Fruit fly (Drosophila melanogaster): Measurements from ENCODE around the gene CG31848.
A peak's percentile ranks its signal among the peaks of the same experiment; 100 is the strongest.

Gene CG31848

dm6 chr2L:13286456-13286855 is 20.8 kb upstream of the CG31848 start, which contains the start of the genes Drep4 and Uvrag (continued):
- no peak for TF ChIP-seq CG10669 (GFP tag; optimal IDR thresholded peaks at IDR 0.05)
- TF ChIP-seq Sox15 (GFP tag; optimal IDR thresholded peaks at IDR 0.05) = peak; percentile 37
- no peak for TF ChIP-seq CG11294 (GFP tag; IDR thresholded peaks at IDR 0.05)
- TF ChIP-seq CG32006 (GFP tag; optimal IDR thresholded peaks at IDR 0.05) = no peak
- TF ChIP-seq CG3032 (tag; optimal IDR thresholded peaks at IDR 0.05) = peak; percentile 75
- no peak for TF ChIP-seq Eip75B (GFP tag; optimal IDR thresholded peaks at IDR 0.05)
- TF ChIP-seq Eip78C (GFP tag) = peak; percentile 70
- no peak for TF ChIP-seq CG6276 (GFP tag; optimal IDR thresholded peaks at IDR 0.05)
- peak; percentile 33 for TF ChIP-seq dac (GFP tag; optimal IDR thresholded peaks at IDR 0.05)
- no peak for TF ChIP-seq spab (GFP tag; optimal IDR thresholded peaks at IDR 0.05)
- TF ChIP-seq CG16779 (tag; optimal IDR thresholded peaks at IDR 0.05) = no peak
- peak; percentile 60 for TF ChIP-seq esn (GFP tag; optimal IDR thresholded peaks at IDR 0.05)
- peak; percentile 70 for TF ChIP-seq acj6 (GFP tag; optimal IDR thresholded peaks at IDR 0.05)
- TF ChIP-seq Hr4 (GFP tag; optimal IDR thresholded peaks at IDR 0.05) = no peak
- peak; percentile 77 for TF ChIP-seq OdsH (GFP tag; optimal IDR thresholded peaks at IDR 0.05)
- no peak for TF ChIP-seq ss (GFP tag; optimal IDR thresholded peaks at IDR 0.05)
- TF ChIP-seq Sox14 (GFP tag; optimal IDR thresholded peaks at IDR 0.05) = peak; percentile 74
- TF ChIP-seq CG8119 (GFP tag; IDR thresholded peaks at IDR 0.05) = no peak; the same call in 1 of the 3 replicates
- peak; percentile 48 for TF ChIP-seq CG6792 (GFP tag; optimal IDR thresholded peaks at IDR 0.05)

- no peak for TF ChIP-seq cyc (GFP tag; optimal IDR thresholded peaks at IDR 0.05)
Observed at dm6 chr2L:13285791-13286190, 20.1 kb upstream of the CG31848 start.

- TF ChIP-seq CG3919 (GFP tag; optimal IDR thresholded peaks at IDR 0.05) (peak; percentile 79), CG31627 (GFP tag; optimal IDR thresholded peaks at IDR 0.05) (no peak)
Observed at dm6 chr2L:13272541-13272940, 6.9 kb upstream of the CG31848 start.

dm6 chr2L:13268040-13268652 is 2.5 kb upstream of the CG31848 start:
- TF ChIP-seq ss (GFP tag; optimal IDR thresholded peaks at IDR 0.05) = peak; percentile 54 to 65
- TF ChIP-seq Sox15 (GFP tag; optimal IDR thresholded peaks at IDR 0.05) = no peak
- TF ChIP-seq Ets21C (GFP tag; optimal IDR thresholded peaks at IDR 0.05) = no peak
- no peak for TF ChIP-seq fd59A (GFP tag; optimal IDR thresholded peaks at IDR 0.05)
- TF ChIP-seq CG15336 (GFP tag; IDR thresholded peaks at IDR 0.05) = peak; percentile 70
- peak; percentile 70 for TF ChIP-seq CG3032 (tag; optimal IDR thresholded peaks at IDR 0.05)
- no peak for TF ChIP-seq CG8319 (GFP tag; optimal IDR thresholded peaks at IDR 0.05)
- no peak for TF ChIP-seq Hr39 (GFP tag; optimal IDR thresholded peaks at IDR 0.05)
- peak; percentile 25 for TF ChIP-seq CG6276 (GFP tag; optimal IDR thresholded peaks at IDR 0.05)
- TF ChIP-seq fd85E (GFP tag; optimal IDR thresholded peaks at IDR 0.05) = no peak
- TF ChIP-seq Smox (GFP tag; optimal IDR thresholded peaks at IDR 0.05) = no peak
- no peak for TF ChIP-seq CG6792 (GFP tag; optimal IDR thresholded peaks at IDR 0.05)
- no peak for TF ChIP-seq Eip75B (GFP tag; optimal IDR thresholded peaks at IDR 0.05)
- TF ChIP-seq CG6854 (GFP tag; optimal IDR thresholded peaks at IDR 0.05) = no peak
- no peak for TF ChIP-seq Blimp-1 (GFP tag; optimal IDR thresholded peaks at IDR 0.05)
- peak; percentile 26 for TF ChIP-seq CG10669 (GFP tag; optimal IDR thresholded peaks at IDR 0.05)
- TF ChIP-seq Ets96B (tag; optimal IDR thresholded peaks at IDR 0.05) = peak; percentile 55
- TF ChIP-seq CG1621 (tag; optimal IDR thresholded peaks at IDR 0.05) = peak; percentile 4
- no peak for TF ChIP-seq vri (GFP tag; optimal IDR thresholded peaks at IDR 0.05)
- TF ChIP-seq Met (GFP tag; optimal IDR thresholded peaks at IDR 0.05) = no peak
- TF ChIP-seq CG11902 (GFP tag; optimal IDR thresholded peaks at IDR 0.05) = no peak
- TF ChIP-seq Eip93F (GFP tag; optimal IDR thresholded peaks at IDR 0.05) = no peak
- peak; percentile 33 for TF ChIP-seq spab (GFP tag; optimal IDR thresholded peaks at IDR 0.05)
- TF ChIP-seq achi (GFP tag; optimal IDR thresholded peaks at IDR 0.05) = peak; percentile 60
- TF ChIP-seq CG10631 (GFP tag; optimal IDR thresholded peaks at IDR 0.05) = peak; percentile 51
- peak; percentile 55 for TF ChIP-seq Lpt (GFP tag; optimal IDR thresholded peaks at IDR 0.05)
- no peak for TF ChIP-seq cyc (GFP tag; optimal IDR thresholded peaks at IDR 0.05)
- TF ChIP-seq Eip78C (GFP tag) = peak; percentile 71
- TF ChIP-seq CG7368 (GFP tag; optimal IDR thresholded peaks at IDR 0.05) = no peak
- TF ChIP-seq CG11294 (GFP tag; IDR thresholded peaks at IDR 0.05) = no peak
- no peak for TF ChIP-seq dac (GFP tag; optimal IDR thresholded peaks at IDR 0.05)
- TF ChIP-seq Sox14 (GFP tag; optimal IDR thresholded peaks at IDR 0.05) = peak; percentile 25
- TF ChIP-seq Gug (GFP tag; IDR thresholded peaks at IDR 0.05) = peak; percentile 31; the same call in 1 of the 2 replicates
- TF ChIP-seq salr (GFP tag; optimal IDR thresholded peaks at IDR 0.05) = peak in 1 of 2 experiments; percentile 51
- TF ChIP-seq topi (GFP tag; optimal IDR thresholded peaks at IDR 0.05) = no peak
